Fruit fly (Drosophila melanogaster) whole organism, adult: ENCODE data around the gene Rab11.

ENCODE experiments used
- CG11617 ChIP-seq: fragments of 200-800 bp; sonication (Bioruptor generic); optimal IDR thresholded peaks from 2 replicates; lab custom pipeline; 2017; ENCODE audit warnings: mild to moderate bottlenecking, missing biosample characterization, missing genetic modification reagents, missing genetic modification characterization
- CG12768 ChIP-seq: fragments of 200-800 bp; sonication (Bioruptor generic); optimal IDR thresholded peaks from 2 replicates; lab custom pipeline; 2017; ENCODE audit warnings: missing biosample characterization, missing genetic modification characterization, mild to moderate bottlenecking, moderate library complexity, missing genetic modification reagents
- CG14711 ChIP-seq: fragments of 200-800 bp; sonication (Bioruptor generic); optimal IDR thresholded peaks from 2 replicates; lab custom pipeline; 2018; ENCODE audit warnings: missing biosample characterization, mild to moderate bottlenecking, missing genetic modification characterization, moderate library complexity
- CG1620 ChIP-seq: fragments of 200-800 bp; sonication (Bioruptor generic); optimal IDR thresholded peaks from 2 replicates; lab custom pipeline; 2016; ENCODE audit warnings: missing biosample characterization, missing genetic modification characterization
- CG33017 ChIP-seq: fragments of 200-800 bp; sonication (Bioruptor generic); optimal IDR thresholded peaks from 2 replicates; lab custom pipeline; 2018; ENCODE audit warnings: missing biosample characterization, mild to moderate bottlenecking, missing genetic modification characterization, moderate library complexity
- CG5204 ChIP-seq: fragments of 200-800 bp; sonication (Bioruptor generic); optimal IDR thresholded peaks from 2 replicates; lab custom pipeline; 2016; ENCODE audit warnings: missing biosample characterization, missing genetic modification characterization
- CG7045 ChIP-seq: fragments of 200-800 bp; sonication (Bioruptor generic); optimal IDR thresholded peaks from 2 replicates; lab custom pipeline; 2017; ENCODE audit warnings: missing biosample characterization, mild to moderate bottlenecking, missing genetic modification characterization
- CG7101 ChIP-seq: fragments of 200-800 bp; sonication (Bioruptor generic); optimal IDR thresholded peaks from 2 replicates; lab custom pipeline; 2018; ENCODE audit warnings: missing biosample characterization, mild to moderate bottlenecking, missing genetic modification characterization, moderate library complexity
- Clk ChIP-seq: fragments of 200-800 bp; sonication (Bioruptor generic); optimal IDR thresholded peaks from 2 replicates; lab custom pipeline; 2017; ENCODE audit warnings: missing biosample characterization, missing genetic modification characterization
- Crg-1 ChIP-seq: fragments of 200-800 bp; sonication (Bioruptor generic); optimal IDR thresholded peaks from 2 replicates; lab custom pipeline; 2016; ENCODE audit warnings: missing biosample characterization, missing genetic modification characterization
- Hr96 ChIP-seq: fragments of 200-800 bp; sonication (Bioruptor generic); optimal IDR thresholded peaks from 2 replicates; lab custom pipeline; 2016; ENCODE audit warnings: missing biosample characterization, missing genetic modification characterization
- Mnt ChIP-seq: fragments of 200-800 bp; sonication (Bioruptor generic); optimal IDR thresholded peaks from 2 replicates; lab custom pipeline; 2016; ENCODE audit warnings: missing biosample characterization, mild to moderate bottlenecking, missing genetic modification characterization
- bab1 ChIP-seq: fragments of 200-800 bp; sonication (Bioruptor generic); optimal IDR thresholded peaks from 3 replicates; lab custom pipeline; 2019; ENCODE audit warnings: missing biosample characterization, mild to moderate bottlenecking, missing genetic modification characterization, moderate library complexity
- cic ChIP-seq: fragments of 200-800 bp; sonication (Bioruptor generic); optimal IDR thresholded peaks from 2 replicates; lab custom pipeline; 2017; ENCODE audit warnings: missing biosample characterization, mild to moderate bottlenecking, missing genetic modification characterization, moderate library complexity
- cnc ChIP-seq, 2 experiments: fragments of >200 bp; optimal IDR thresholded peaks; 2 replicates each; lab custom pipeline; 2017
- kay ChIP-seq: fragments of 200-800 bp; sonication (Bioruptor generic); peaks from one replicate; lab custom pipeline; 2016; ENCODE audit warnings: missing biosample characterization, missing genetic modification characterization, borderline replicate concordance
- ovo ChIP-seq: fragments of 200-800 bp; sonication (Bioruptor generic); optimal IDR thresholded peaks from 2 replicates; lab custom pipeline; 2016; ENCODE audit warnings: missing biosample characterization, missing genetic modification characterization
- pad ChIP-seq: fragments of 200-800 bp; sonication (Bioruptor generic); optimal IDR thresholded peaks from 3 replicates; lab custom pipeline; 2017; ENCODE audit warnings: missing biosample characterization, missing genetic modification characterization, mild to moderate bottlenecking, moderate library complexity, missing genetic modification reagents
- tj ChIP-seq: fragments of 200-800 bp; sonication (Bioruptor generic); optimal IDR thresholded peaks from 3 replicates; lab custom pipeline; 2017; ENCODE audit warnings: missing biosample characterization, mild to moderate bottlenecking, missing genetic modification characterization, moderate library complexity
- toe ChIP-seq: fragments of 200-800 bp; sonication (Bioruptor generic); optimal IDR thresholded peaks from 2 replicates; lab custom pipeline; 2016; ENCODE audit warnings: missing biosample characterization, missing genetic modification characterization

The Rab11 gene

dm6 chr3R:21156572-21157480 is 45.6 kb downstream of the Rab11 start:
- TF ChIP-seq Mnt (GFP tag; lab: Kevin White, UChicago) (peak; percentile 45), ovo (GFP tag; lab: Kevin White, UChicago) (peak; percentile 29), CG12768 (GFP tag; lab: Kevin White, UChicago) (peak; percentile 33), kay (peak; percentile 71), CG7045 (peak; percentile 69), CG33017 (tag; lab: Kevin White, UChicago) (peak; percentile 71), bab1 (GFP tag; lab: Kevin White, UChicago) (peak; percentile 33), toe (GFP tag; lab: Kevin White, UChicago) (peak; percentile 60), CG5204 (no peak), Crg-1 (GFP tag; lab: Kevin White, UChicago) (peak; percentile 2), CG7101 (tag; lab: Kevin White, UChicago) (peak; percentile 60), cic (GFP tag; lab: Kevin White, UChicago) (peak; percentile 94), tj (peak; percentile 19), pad (GFP tag; lab: Kevin White, UChicago) (peak; percentile 26), CG11617 (GFP tag; lab: Kevin White, UChicago) (peak; percentile 28), CG14711 (peak; percentile 0), cnc (optimal IDR thresholded peaks at IDR 0.05; lab: Kevin White, UChicago) (no peak), CG1620 (GFP tag; lab: Kevin White, UChicago) (no peak), Hr96 (GFP tag; lab: Kevin White, UChicago) (no peak), Clk (peak; percentile 50)

dm6 chr3R:21158643-21159042 is 47.4 kb downstream of the Rab11 start:
- TF ChIP-seq toe (GFP tag; lab: Kevin White, UChicago): no peak
- no peak for TF ChIP-seq Hr96 (GFP tag; lab: Kevin White, UChicago)
- TF ChIP-seq CG14711: no peak
- TF ChIP-seq CG33017 (tag; lab: Kevin White, UChicago): no peak
- no peak for TF ChIP-seq cnc (optimal IDR thresholded peaks at IDR 0.05; lab: Kevin White, UChicago)
- TF ChIP-seq kay: no peak
- no peak for TF ChIP-seq CG12768 (GFP tag; lab: Kevin White, UChicago)
- TF ChIP-seq CG1620 (GFP tag; lab: Kevin White, UChicago): no peak
- no peak for TF ChIP-seq Clk
- no peak for TF ChIP-seq pad (GFP tag; lab: Kevin White, UChicago)

- TF ChIP-seq CG14711 (no peak), kay (peak; percentile 57)
Observed at dm6 chr3R:21161042-21161532, 49.9 kb downstream of the Rab11 start, which contains the start of gene cDIP. Gene cDIP (minus strand): TSS chr3R:21161092.

- TF ChIP-seq Hr96 (GFP tag; lab: Kevin White, UChicago) (no peak), Mnt (GFP tag; lab: Kevin White, UChicago) (peak; percentile 12), Crg-1 (GFP tag; lab: Kevin White, UChicago) (peak; percentile 40), CG14711 (peak; percentile 5), CG7101 (tag; lab: Kevin White, UChicago) (peak; percentile 8), tj (peak; percentile 30), cic (GFP tag; lab: Kevin White, UChicago) (peak; percentile 51), CG12768 (GFP tag; lab: Kevin White, UChicago) (peak; percentile 15), pad (GFP tag; lab: Kevin White, UChicago) (no peak), kay (peak; percentile 15), CG33017 (tag; lab: Kevin White, UChicago) (peak; percentile 44), CG7045 (no peak), toe (GFP tag; lab: Kevin White, UChicago) (no peak)
Observed at dm6 chr3R:21161620-21162029, 50.4 kb downstream of the Rab11 start.

dm6 chr3R:21163318-21163828 is 52.2 kb downstream of the Rab11 start, which contains the start of gene CG5810:
Gene CG5810 (plus strand): TSS chr3R:21163778.
- peak; percentile 31 for TF ChIP-seq cic (GFP tag; lab: Kevin White, UChicago)
- TF ChIP-seq CG7045: no peak
- no peak for TF ChIP-seq Crg-1 (GFP tag; lab: Kevin White, UChicago)
- TF ChIP-seq kay: peak; percentile 69
